Worm (Caenorhabditis elegans): ENCODE measurements around the gene bris-1.
A peak's percentile ranks its signal among the peaks of the same experiment; 100 is the strongest.

Gene bris-1

DNA sequence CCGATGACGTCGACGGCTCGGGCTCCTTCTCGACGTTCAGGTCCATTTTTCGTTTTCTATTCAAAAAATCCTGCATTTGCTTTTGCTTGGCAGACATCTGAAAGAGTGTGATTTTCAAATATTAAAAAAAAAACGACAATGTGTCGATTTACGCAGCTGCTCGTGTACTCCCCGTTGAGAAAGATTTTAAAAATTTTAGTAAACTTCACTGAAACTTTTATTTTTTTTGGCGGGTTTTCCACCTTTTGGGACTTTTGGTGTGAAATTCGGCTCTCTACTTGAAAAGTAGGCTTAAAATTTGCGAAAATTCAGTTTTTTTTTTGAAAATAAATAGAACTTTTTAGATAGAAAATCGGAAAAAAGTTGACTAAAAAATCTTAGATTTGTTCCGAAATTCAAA lies 12.0 kb downstream of the bris-1 start, which contains the start of gene M02B7.7:
Gene M02B7.7 (minus strand): TSS at position 101 of the 400 bp plus-strand sequence.
- TF ChIP-seq nhr-12 (tag; optimal IDR thresholded peaks at IDR 0.05), result no peak
- TF ChIP-seq efl-1 (optimal IDR thresholded peaks at IDR 0.05), result no peak
- TF ChIP-seq efl-1 (GFP tag; optimal IDR thresholded peaks at IDR 0.05 in 1 of 2), result peak in 1 of 2 experiments; percentile 52

DNA sequence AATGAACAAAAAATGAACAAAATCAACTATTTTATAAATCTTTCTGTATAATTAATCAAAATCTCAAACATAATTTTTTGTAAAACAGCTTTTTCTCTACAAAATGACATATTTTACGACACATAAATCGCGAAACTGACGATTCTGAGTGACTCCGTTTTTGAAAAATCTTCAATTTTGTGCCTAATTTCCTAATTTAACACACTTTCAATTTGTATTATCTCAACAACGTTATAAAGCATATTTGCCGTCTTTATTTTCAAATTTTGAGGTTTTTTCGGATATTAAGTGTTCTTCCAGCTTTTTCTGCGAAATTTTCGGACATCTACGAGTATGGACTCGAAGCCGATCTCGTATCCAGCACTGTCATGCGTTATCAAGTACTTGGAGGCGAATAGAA lies 13.9 kb downstream of the bris-1 start, which contains the start of gene fbxc-47:
Gene fbxc-47 (plus strand): TSS at position 301 of the 400 bp plus-strand sequence.
- TF ChIP-seq pqm-1 (tag; optimal IDR thresholded peaks at IDR 0.05), result no peak

DNA sequence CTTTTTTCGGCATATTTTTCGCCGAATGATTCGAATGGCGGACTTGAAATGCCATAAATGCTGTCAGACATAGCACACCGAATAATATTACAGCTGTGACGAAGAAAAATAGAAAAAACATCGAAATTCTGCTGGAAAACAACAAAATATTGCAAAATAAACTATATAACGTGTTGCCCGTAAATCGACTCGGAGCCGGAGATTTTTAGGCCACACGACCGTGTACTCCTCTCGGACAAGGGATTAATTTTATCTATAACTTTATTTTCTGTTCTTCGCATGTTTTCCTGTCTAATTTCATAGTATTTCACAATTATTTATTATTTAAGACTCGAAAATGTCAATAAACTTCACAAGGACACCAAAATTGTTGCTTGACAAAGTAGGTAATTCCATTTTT lies 15.9 kb downstream of the bris-1 start, which contains the start of the genes algn-14 and M02B7.2:
Gene algn-14 (minus strand): TSS at position 175 of the 400 bp plus-strand sequence.
Gene M02B7.2 (plus strand): TSS at position 330 of the 400 bp plus-strand sequence.
- peak; percentile 44 for TF ChIP-seq lin-39 (tag; optimal IDR thresholded peaks at IDR 0.05)
- TF ChIP-seq lin-15B (tag; optimal IDR thresholded peaks at IDR 0.05), result no peak
- TF ChIP-seq egl-13 (tag; optimal IDR thresholded peaks at IDR 0.05), result peak; percentile 75
- no peak for TF ChIP-seq mdl-1 (tag; optimal IDR thresholded peaks at IDR 0.05)
- no peak for TF ChIP-seq pag-3 (tag; optimal IDR thresholded peaks at IDR 0.05; ENCODE audit: borderline replicate concordance, insufficient read depth)
- peak; percentile 84 for TF ChIP-seq nhr-47 (tag; optimal IDR thresholded peaks at IDR 0.05)
- no peak for TF ChIP-seq unc-30 (tag; optimal IDR thresholded peaks at IDR 0.05)
- no peak for TF ChIP-seq pqm-1 (tag; optimal IDR thresholded peaks at IDR 0.05)
- peak; percentile 79 for TF ChIP-seq nhr-20 (tag; optimal IDR thresholded peaks at IDR 0.05)
- peak; percentile 79 for TF ChIP-seq xbp-1 (tag; optimal IDR thresholded peaks at IDR 0.05)
- TF ChIP-seq fkh-8 (tag; optimal IDR thresholded peaks at IDR 0.05), result peak; percentile 74
- no peak for TF ChIP-seq ceh-63 (GFP tag; optimal IDR thresholded peaks at IDR 0.05)
- TF ChIP-seq nhr-12 (tag; optimal IDR thresholded peaks at IDR 0.05), result no peak
- peak; percentile 64 for TF ChIP-seq elt-2 (tag; optimal IDR thresholded peaks at IDR 0.05)
- TF ChIP-seq aha-1 (tag; optimal IDR thresholded peaks at IDR 0.05), result no peak
- peak; percentile 60 for TF ChIP-seq mep-1 (tag; optimal IDR thresholded peaks at IDR 0.05)
- TF ChIP-seq unc-98 (GFP tag; IDR thresholded peaks at IDR 0.05), result peak; percentile 62; the same call in 1 of the 2 replicates
- TF ChIP-seq fkh-10 (GFP tag; optimal IDR thresholded peaks at IDR 0.05), result no peak
- TF ChIP-seq elt-3 (tag; optimal IDR thresholded peaks at IDR 0.05), result no peak
- no peak for TF ChIP-seq blmp-1 (tag; optimal IDR thresholded peaks at IDR 0.05)
- TF ChIP-seq hlh-4 (tag; optimal IDR thresholded peaks at IDR 0.05), result peak; percentile 14
- no peak for TF ChIP-seq hlh-17 (GFP tag; optimal IDR thresholded peaks at IDR 0.05; ENCODE audit: borderline replicate concordance)
- TF ChIP-seq isw-1 (GFP tag; IDR thresholded peaks at IDR 0.05), result peak; percentile 29
- no peak for TF ChIP-seq ceh-88 (GFP tag; IDR thresholded peaks at IDR 0.05)
- no peak for TF ChIP-seq nhr-84 (tag; optimal IDR thresholded peaks at IDR 0.05)
- TF ChIP-seq C16A3.4 (tag; optimal IDR thresholded peaks at IDR 0.05), result peak; percentile 27
- TF ChIP-seq ets-5 (GFP tag; IDR thresholded peaks at IDR 0.05), result no peak
- no peak for TF ChIP-seq zag-1 (tag; optimal IDR thresholded peaks at IDR 0.05)
- TF ChIP-seq efl-1 (optimal IDR thresholded peaks at IDR 0.05), result peak; percentile 63 to 65
- TF ChIP-seq efl-1 (GFP tag; optimal IDR thresholded peaks at IDR 0.05 in 1 of 2), result peak; percentile 63 to 96
- TF ChIP-seq nhr-11 (tag; optimal IDR thresholded peaks at IDR 0.05), result no peak
- TF ChIP-seq nhr-76 (tag; optimal IDR thresholded peaks at IDR 0.05), result no peak
- peak; percentile 85 for TF ChIP-seq sox-4 (tag; optimal IDR thresholded peaks at IDR 0.05)
- peak; percentile 50 for TF ChIP-seq lin-13 (GFP tag; optimal IDR thresholded peaks at IDR 0.05)
- TF ChIP-seq lin-14 (GFP tag; optimal IDR thresholded peaks at IDR 0.05), result no peak
- TF ChIP-seq fkh-4 (tag; optimal IDR thresholded peaks at IDR 0.05; ENCODE audit: borderline replicate concordance), result peak; percentile 90
- TF ChIP-seq C04F5.9 (tag; optimal IDR thresholded peaks at IDR 0.05), result peak; percentile 54
- TF ChIP-seq zip-4 (GFP tag; optimal IDR thresholded peaks at IDR 0.05), result no peak
- TF ChIP-seq nhr-19 (GFP tag; conservative IDR thresholded peaks at IDR 0.05), result peak; percentile 63
- TF ChIP-seq aly-2 (tag; optimal IDR thresholded peaks at IDR 0.05), result peak; percentile 60
- peak; percentile 50 for TF ChIP-seq unc-86 (tag; optimal IDR thresholded peaks at IDR 0.05)
- peak; percentile 43 for TF ChIP-seq ztf-4 (tag; optimal IDR thresholded peaks at IDR 0.05)
- no peak for TF ChIP-seq alr-1 (tag; optimal IDR thresholded peaks at IDR 0.05; ENCODE audit: borderline replicate concordance)
- no peak for TF ChIP-seq unc-62 (GFP tag; optimal IDR thresholded peaks at IDR 0.05)
- TF ChIP-seq ces-1 (GFP tag; optimal IDR thresholded peaks at IDR 0.05), result no peak
- no peak for TF ChIP-seq unc-130 (tag; optimal IDR thresholded peaks at IDR 0.05)
- peak; percentile 55 to 61 for TF ChIP-seq lin-35 (GFP tag; optimal IDR thresholded peaks at IDR 0.05)
- TF ChIP-seq C34B4.2 (tag; optimal IDR thresholded peaks at IDR 0.05), result no peak
